Worm (Caenorhabditis elegans) whole organism, late embryonic: ENCODE results near the gene ZC204.13.
A peak's percentile ranks its signal among the peaks of the same experiment; 100 is the strongest.

Source experiments
- T23F11.4 ChIP-seq: fragments of 200-800 bp; sonication (Bioruptor generic); optimal IDR thresholded peaks from 2 replicates; lab custom pipeline; 2018; ENCODE audit warnings: mild to moderate bottlenecking, missing genetic modification characterization, missing compliant biosample characterization
- ahr-1 ChIP-seq: sonication (generic microtip); optimal IDR thresholded peaks from 2 replicates; lab custom pipeline; 2016; ENCODE audit warnings: missing genetic modification characterization, missing compliant biosample characterization
- ama-1 ChIP-seq: fragments of 150-350 bp; optimal IDR thresholded peaks from 2 replicates; lab custom pipeline; 2014
- ceh-2 ChIP-seq: sonication (generic microtip); optimal IDR thresholded peaks from 2 replicates; lab custom pipeline; 2016; ENCODE audit warnings: missing genotype, missing genetic modification characterization, missing compliant biosample characterization
- ceh-22 ChIP-seq: sonication (generic microtip); optimal IDR thresholded peaks from 2 replicates; lab custom pipeline; 2017; ENCODE audit warnings: missing biosample characterization, missing genetic modification characterization
- ceh-24 ChIP-seq: sonication (generic microtip); optimal IDR thresholded peaks from 2 replicates; lab custom pipeline; 2016; ENCODE audit warnings: mild to moderate bottlenecking, missing genetic modification characterization, missing compliant biosample characterization
- ceh-31 ChIP-seq: sonication (generic microtip); optimal IDR thresholded peaks from 2 replicates; lab custom pipeline; 2016; ENCODE audit warnings: missing genetic modification characterization, missing compliant biosample characterization
- ceh-48 ChIP-seq: sonication (generic microtip); optimal IDR thresholded peaks from 2 replicates; lab custom pipeline; 2016; ENCODE audit warnings: missing genetic modification characterization, inconsistent platforms, missing compliant biosample characterization
- ceh-6 ChIP-seq: fragments of 200-800 bp; sonication (Bioruptor generic); optimal IDR thresholded peaks from 2 replicates; lab custom pipeline; 2018; ENCODE audit warnings: mild to moderate bottlenecking, missing genetic modification characterization, missing compliant biosample characterization
- che-1 ChIP-seq: sonication (generic microtip); optimal IDR thresholded peaks from 2 replicates; lab custom pipeline; 2016; ENCODE audit warnings: mild to moderate bottlenecking, missing genetic modification characterization, missing compliant biosample characterization
- dmd-4 ChIP-seq: sonication (generic microtip); optimal IDR thresholded peaks from 2 replicates; lab custom pipeline; 2016; ENCODE audit warnings: borderline replicate concordance, missing genetic modification characterization, missing compliant biosample characterization
- dve-1 ChIP-seq: sonication (generic microtip); optimal IDR thresholded peaks from 2 replicates; lab custom pipeline; 2017; ENCODE audit warnings: antibody characterized with exemption, mild to moderate bottlenecking, missing genetic modification characterization, missing compliant biosample characterization
- elt-2 ChIP-seq: sonication (generic microtip); optimal IDR thresholded peaks from 2 replicates; lab custom pipeline; 2016; ENCODE audit warnings: missing genetic modification reagents, missing genetic modification characterization, missing compliant biosample characterization
- elt-4 ChIP-seq: sonication (generic microtip); optimal IDR thresholded peaks from 2 replicates; lab custom pipeline; 2016; ENCODE audit warnings: missing genetic modification characterization, missing compliant biosample characterization
- ets-4 ChIP-seq: sonication (generic microtip); optimal IDR thresholded peaks from 2 replicates; lab custom pipeline; 2016; ENCODE audit warnings: missing genetic modification characterization, missing compliant biosample characterization
- eyg-1 ChIP-seq: sonication (generic microtip); optimal IDR thresholded peaks from 2 replicates; lab custom pipeline; 2016; ENCODE audit warnings: missing genotype, missing genetic modification characterization, missing compliant biosample characterization
- hlh-13 ChIP-seq: fragments of 200-800 bp; sonication (Bioruptor generic); optimal IDR thresholded peaks from 2 replicates; lab custom pipeline; 2018; ENCODE audit warnings: mild to moderate bottlenecking, missing genetic modification characterization, missing compliant biosample characterization
- hlh-30 ChIP-seq: sonication (generic microtip); optimal IDR thresholded peaks from 2 replicates; lab custom pipeline; 2017; ENCODE audit warnings: antibody characterized with exemption, missing genetic modification characterization, missing compliant biosample characterization; ENCODE audit not compliant: insufficient read depth
- hlh-8 ChIP-seq: sonication (generic microtip); optimal IDR thresholded peaks from 2 replicates; lab custom pipeline; 2016; ENCODE audit warnings: missing genotype, missing genetic modification characterization, missing compliant biosample characterization
- madf-2 ChIP-seq: sonication (generic microtip); optimal IDR thresholded peaks from 2 replicates; lab custom pipeline; 2017; ENCODE audit warnings: missing genetic modification characterization, missing compliant biosample characterization
- nhr-11 ChIP-seq: fragments of 150-350 bp; optimal IDR thresholded peaks from 2 replicates; lab custom pipeline; 2014; ENCODE audit warnings: missing biosample characterization, missing genetic modification characterization
- nhr-232 ChIP-seq: sonication (generic microtip); optimal IDR thresholded peaks from 2 replicates; lab custom pipeline; 2016; ENCODE audit warnings: missing genetic modification characterization, missing compliant biosample characterization
- pag-3 ChIP-seq: sonication (generic microtip); optimal IDR thresholded peaks from 2 replicates; lab custom pipeline; 2016; ENCODE audit warnings: missing compliant biosample characterization, missing genetic modification characterization, borderline replicate concordance
- pax-1 ChIP-seq: fragments of 150-350 bp; optimal IDR thresholded peaks from 2 replicates; lab custom pipeline; 2014; ENCODE audit warnings: missing biosample characterization, missing genetic modification characterization
- pha-4 ChIP-seq: fragments of 150-350 bp; optimal IDR thresholded peaks from 2 replicates; lab custom pipeline; 2018; ENCODE audit warnings: missing biosample characterization, missing genetic modification reagents, missing genetic modification characterization
- pqm-1 ChIP-seq: sonication (generic microtip); optimal IDR thresholded peaks from 2 replicates; lab custom pipeline; 2016; ENCODE audit warnings: missing genetic modification characterization, missing compliant biosample characterization
- pros-1 ChIP-seq: fragments of 150-350 bp; optimal IDR thresholded peaks from 2 replicates; lab custom pipeline; 2014; ENCODE audit warnings: missing biosample characterization, missing genetic modification reagents, missing genetic modification characterization
- rnt-1 ChIP-seq: sonication (generic microtip); optimal IDR thresholded peaks from 2 replicates; lab custom pipeline; 2016; ENCODE audit warnings: missing genetic modification characterization, missing compliant biosample characterization
- sdc-2 ChIP-seq: sonication (generic microtip); optimal IDR thresholded peaks from 2 replicates; lab custom pipeline; 2016; ENCODE audit warnings: missing genotype, missing genetic modification characterization, missing compliant biosample characterization
- sox-4 ChIP-seq: sonication (generic microtip); optimal IDR thresholded peaks from 2 replicates; lab custom pipeline; 2017; ENCODE audit warnings: mild to moderate bottlenecking, missing genetic modification characterization, inconsistent platforms, missing compliant biosample characterization
- syd-9 ChIP-seq: sonication (generic microtip); optimal IDR thresholded peaks from 2 replicates; lab custom pipeline; 2016; ENCODE audit warnings: mild to moderate bottlenecking, missing genetic modification characterization, moderate library complexity, missing compliant biosample characterization
- tbx-2 ChIP-seq: sonication (generic microtip); optimal IDR thresholded peaks from 2 replicates; lab custom pipeline; 2016; ENCODE audit warnings: missing genetic modification characterization, missing compliant biosample characterization
- tbx-7 ChIP-seq: sonication (generic microtip); optimal IDR thresholded peaks from 2 replicates; lab custom pipeline; 2016; ENCODE audit warnings: missing genotype, missing genetic modification characterization, missing compliant biosample characterization
- unc-3 ChIP-seq, 2 experiments: fragments of 200-800 bp in 1 of 2; sonication (Bioruptor generic) in 1 of 2; sonication (generic microtip) in 1 of 2; conservative IDR thresholded peaks in 1 of 2; optimal IDR thresholded peaks in 1 of 2; 2 replicates each; pipeline versions ENCODE4 v1.3.6 to Lab custom; 2016 to 2022; ENCODE audit warnings: missing compliant biosample characterization in 2 of 2, missing genetic modification characterization in 2 of 2, missing genetic modification reagents in 1 of 2
- zip-5 ChIP-seq: sonication (generic microtip); optimal IDR thresholded peaks from 2 replicates; lab custom pipeline; 2016; ENCODE audit warnings: missing genetic modification characterization, missing compliant biosample characterization

The ZC204.13 gene

DNA sequence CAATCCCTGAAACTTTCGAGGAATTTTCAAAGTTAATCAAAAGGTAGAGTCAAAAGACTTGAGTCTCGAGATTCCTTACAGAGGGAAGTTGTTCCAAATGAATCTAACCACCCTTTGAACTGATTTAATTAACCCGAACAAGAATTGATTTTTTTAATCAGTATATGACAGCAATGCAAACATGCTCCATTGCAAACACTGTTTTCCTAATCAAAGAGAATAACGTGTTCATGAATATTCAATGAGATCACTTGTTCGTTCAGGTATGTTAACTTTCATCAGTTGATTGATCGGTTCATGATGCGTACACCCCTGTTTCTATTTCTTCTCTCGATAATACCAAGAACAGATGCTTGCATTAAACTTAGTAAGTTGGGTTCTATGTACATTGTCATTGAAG, 35.1 kb downstream of the ZC204.13 start, which contains the start of gene C08E3.14:
Gene C08E3.14 (plus strand): TSS at position 301 of the 400 bp plus-strand sequence.
- TF ChIP-seq tbx-2 (tag; lab: Kevin White, UChicago) (no peak), ama-1 (lab: Kevin White, UChicago) (no peak), ceh-22 (no peak), pag-3 (no peak), nhr-232 (no peak), nhr-11 (tag; lab: Kevin White, UChicago) (no peak), eyg-1 (tag; lab: Kevin White, UChicago) (no peak), ahr-1 (tag; lab: Kevin White, UChicago) (no peak), ceh-2 (tag; lab: Kevin White, UChicago) (no peak), ets-4 (tag; lab: Kevin White, UChicago) (no peak)

DNA sequence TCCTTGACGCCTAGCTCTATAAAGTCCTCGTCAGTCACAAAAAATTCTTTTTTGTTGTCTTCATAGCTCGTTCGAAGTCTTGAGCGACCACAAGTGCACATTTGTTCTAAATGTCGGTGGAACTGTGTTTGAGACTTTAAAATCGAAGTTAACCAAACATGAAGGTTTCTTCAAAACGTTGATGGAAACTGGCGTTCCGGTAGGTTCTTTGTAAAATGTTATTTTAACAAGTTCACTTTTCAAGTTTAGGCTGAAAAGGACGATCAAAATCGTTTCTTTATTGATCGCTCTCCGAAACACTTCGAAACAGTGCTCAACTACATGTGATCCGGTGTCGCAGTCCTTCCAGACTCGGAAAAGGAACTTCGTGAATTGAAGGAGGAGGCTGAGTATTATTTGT, 36.2 kb downstream of the ZC204.13 start, which contains the start of gene fbxa-160:
Gene fbxa-160 (minus strand): TSS at position 101 of the 400 bp plus-strand sequence.
- TF ChIP-seq pax-1: no peak
- TF ChIP-seq ahr-1 (tag; lab: Kevin White, UChicago): no peak
- TF ChIP-seq ceh-48 (tag; lab: Kevin White, UChicago): no peak
- no peak for TF ChIP-seq pha-4
- no peak for TF ChIP-seq hlh-30 (tag; lab: Kevin White, UChicago)
- TF ChIP-seq ceh-24: no peak
- TF ChIP-seq ceh-6 (GFP tag; lab: Kevin White, UChicago): no peak
- no peak for TF ChIP-seq sox-4
- no peak for TF ChIP-seq ceh-31 (tag; lab: Kevin White, UChicago)
- no peak for TF ChIP-seq dve-1 (tag; lab: Kevin White, UChicago)
- TF ChIP-seq syd-9 (tag; lab: Kevin White, UChicago): no peak
- TF ChIP-seq, all 69 proteins: peak for 0

DNA sequence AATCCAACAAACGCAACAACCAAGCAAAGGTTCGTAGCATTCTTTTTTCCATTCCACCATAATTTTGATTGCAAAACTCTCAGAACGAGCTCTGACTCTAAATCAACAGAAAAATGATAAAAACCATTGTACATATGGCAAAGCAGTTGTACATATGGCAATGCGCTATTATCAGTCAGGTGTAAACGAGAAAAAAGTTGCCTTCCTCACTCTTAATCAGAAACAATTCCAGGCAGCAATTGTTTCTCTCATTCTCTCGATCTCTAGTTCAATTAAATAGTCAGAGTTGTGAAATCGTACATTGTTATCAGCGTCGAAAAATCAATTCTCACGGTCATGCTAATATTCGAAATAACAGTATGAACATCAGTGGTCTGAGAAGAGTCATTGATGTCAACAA, 39.0 kb downstream of the ZC204.13 start:
- TF ChIP-seq elt-2 (tag; lab: Kevin White, UChicago): peak; percentile 46
- no peak for TF ChIP-seq rnt-1

ce11 chrII:1621180-1621579, 39.6 kb downstream of the ZC204.13 start, which contains the start of gene fbxa-158:
fbxa-158 (minus strand) TSS chrII:1621280.
- TF ChIP-seq ceh-6 (GFP tag; lab: Kevin White, UChicago): no peak
- no peak for TF ChIP-seq ceh-48 (tag; lab: Kevin White, UChicago)
- no peak for TF ChIP-seq nhr-11 (tag; lab: Kevin White, UChicago)
- no peak for TF ChIP-seq tbx-7 (tag; lab: Kevin White, UChicago)
- TF ChIP-seq elt-4: no peak
- no peak for TF ChIP-seq pros-1 (tag; lab: Kevin White, UChicago)
- TF ChIP-seq pax-1: no peak
- no peak for TF ChIP-seq ama-1 (lab: Kevin White, UChicago)
- no peak for TF ChIP-seq sdc-2 (tag; lab: Kevin White, UChicago)
- no peak for TF ChIP-seq ceh-2 (tag; lab: Kevin White, UChicago)

- TF ChIP-seq dmd-4 (tag; lab: Kevin White, UChicago) (no peak), pha-4 (no peak), ceh-31 (tag; lab: Kevin White, UChicago) (no peak), ets-4 (tag; lab: Kevin White, UChicago) (no peak), pqm-1 (tag; lab: Kevin White, UChicago) (no peak), pag-3 (no peak), madf-2 (tag; lab: Kevin White, UChicago) (no peak), zip-5 (tag; lab: Kevin White, UChicago) (no peak), T23F11.4 (GFP tag; lab: Kevin White, UChicago) (no peak), unc-3 (GFP tag; conservative IDR thresholded peaks at IDR 0.05; lab: Robert Waterston, UW) (no peak), unc-3 (tag; optimal IDR thresholded peaks at IDR 0.05; lab: Kevin White, UChicago) (no peak), tbx-2 (tag; lab: Kevin White, UChicago) (no peak), hlh-13 (GFP tag; lab: Kevin White, UChicago) (no peak), ceh-22 (no peak), hlh-8 (tag; lab: Kevin White, UChicago) (no peak), che-1 (no peak)
- TF ChIP-seq, all 69 proteins: peak for 0
These were observed 41.8 kb downstream of the ZC204.13 start, which contains the start of gene fbxa-166 for ce11 chrII:1618948-1619347. fbxa-166 (minus strand) TSS chrII:1619048.
